Worm (Caenorhabditis elegans) whole organism, L4/young adult: ENCODE results near the gene F11C1.7.

Experiments
- W03F9.2 ChIP-seq: fragments of 150-350 bp; optimal IDR thresholded peaks from 2 replicates; lab custom pipeline; 2014; ENCODE audit warnings: missing biosample characterization, missing genetic modification characterization
- him-1 ChIP-seq: sonication (generic microtip); optimal IDR thresholded peaks from 2 replicates; lab custom pipeline; 2016; ENCODE audit warnings: missing genotype, missing genetic modification reagents, missing genetic modification characterization, missing compliant biosample characterization

DNA sequence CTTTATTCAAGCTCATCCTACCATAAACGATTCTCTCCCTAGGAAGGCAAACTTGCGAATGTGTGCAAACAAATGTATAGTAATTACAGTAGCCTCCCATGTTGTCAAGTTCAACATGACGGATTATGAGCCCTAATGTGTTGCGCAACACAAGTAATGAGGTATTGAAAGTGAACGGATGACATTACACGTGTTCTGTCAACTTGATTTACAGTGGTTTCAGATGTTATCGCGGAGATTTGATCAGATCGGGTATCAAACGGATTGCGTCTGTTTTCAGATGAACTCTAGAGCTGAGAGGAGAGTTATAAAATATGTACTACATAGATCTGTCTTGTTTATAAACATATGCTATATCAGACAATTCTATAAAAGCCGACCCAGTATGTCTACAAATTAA lies 13.2 kb downstream of the F11C1.7 start:
- TF ChIP-seq him-1 = no peak
- no peak for TF ChIP-seq W03F9.2
